Fruit fly (Drosophila melanogaster) whole organism, embryonic: ENCODE measurements around the gene djl.

ENCODE experiments used
- CG10147 ChIP-seq: fragments of 200-800 bp; sonication (Bioruptor generic); optimal IDR thresholded peaks from 2 replicates; lab custom pipeline; 2019; ENCODE audit warnings: missing biosample characterization, mild to moderate bottlenecking, missing genetic modification characterization, moderate library complexity
- CG10274 ChIP-seq: fragments of 200-800 bp; sonication (Bioruptor generic); optimal IDR thresholded peaks from 3 replicates; lab custom pipeline; 2017; ENCODE audit warnings: missing biosample characterization, mild to moderate bottlenecking, missing genetic modification characterization
- CG13287 ChIP-seq: fragments of 200-800 bp; sonication (Bioruptor generic); IDR thresholded peaks from 2 replicates; pipeline ENCODE4 v1.3.6; 2022; ENCODE audit warnings: missing biosample characterization, missing genetic modification characterization; ENCODE audit not compliant: partially characterized antibody
- CG13894 ChIP-seq: fragments of 200-800 bp; sonication (Bioruptor generic); optimal IDR thresholded peaks from 3 replicates; lab custom pipeline; 2018; ENCODE audit warnings: missing biosample characterization, mild to moderate bottlenecking, missing genetic modification characterization, moderate library complexity
- CG17328 ChIP-seq: fragments of 200-800 bp; sonication (Bioruptor generic); IDR thresholded peaks from 2 replicates; pipeline ENCODE4 v1.3.6; 2022; ENCODE audit warnings: missing biosample characterization, missing genetic modification characterization
- CG18764 ChIP-seq: fragments of 200-800 bp; sonication (Bioruptor generic); optimal IDR thresholded peaks from 3 replicates; lab custom pipeline; 2016; ENCODE audit warnings: missing biosample characterization, missing genetic modification characterization
- CG2678 ChIP-seq: fragments of 200-800 bp; sonication (Bioruptor generic); optimal IDR thresholded peaks from 3 replicates; lab custom pipeline; 2019; ENCODE audit warnings: missing biosample characterization, mild to moderate bottlenecking, missing genetic modification characterization, moderate library complexity
- CG3281 ChIP-seq: fragments of 200-800 bp; sonication (Bioruptor generic); optimal IDR thresholded peaks from 3 replicates; lab custom pipeline; 2017; ENCODE audit warnings: missing biosample characterization, mild to moderate bottlenecking, missing genetic modification characterization
- CG4404 ChIP-seq: fragments of 200-800 bp; sonication (Bioruptor generic); IDR thresholded peaks from 2 replicates; pipeline ENCODE4 v1.3.6; 2022; ENCODE audit warnings: missing biosample characterization, missing genetic modification characterization
- CG4617 ChIP-seq: fragments of 200-800 bp; sonication (Bioruptor generic); optimal IDR thresholded peaks from 3 replicates; lab custom pipeline; 2016; ENCODE audit warnings: missing biosample characterization, missing genetic modification characterization, borderline replicate concordance
- CG8089 ChIP-seq: fragments of 200-800 bp; sonication (Bioruptor generic); optimal IDR thresholded peaks from 3 replicates; lab custom pipeline; 2016; ENCODE audit warnings: missing biosample characterization, missing genetic modification characterization
- CG9932 ChIP-seq: fragments of 200-800 bp; sonication (Bioruptor generic); IDR thresholded peaks from 2 replicates; pipeline ENCODE4 v1.3.6; 2022; ENCODE audit warnings: missing biosample characterization, missing genetic modification characterization
- Camta ChIP-seq: fragments of 200-800 bp; sonication (Bioruptor generic); optimal IDR thresholded peaks from 2 replicates; lab custom pipeline; 2016; ENCODE audit warnings: missing biosample characterization, missing genetic modification characterization
- CkIIα-i1 ChIP-seq: fragments of 200-800 bp; sonication (Bioruptor generic); IDR thresholded peaks from 2 replicates; pipeline ENCODE4 v1.3.6; 2022; ENCODE audit warnings: missing biosample characterization, missing genetic modification characterization
- Dp ChIP-seq: fragments of 200-800 bp; sonication (Bioruptor generic); optimal IDR thresholded peaks from 2 replicates; lab custom pipeline; 2018; ENCODE audit warnings: missing biosample characterization, mild to moderate bottlenecking, missing genetic modification characterization, moderate library complexity
- Eip74EF ChIP-seq, 2 experiments: fragments of 200-800 bp in 1 of 2; fragments of >200 bp in 1 of 2; sonication (Bioruptor generic) in 1 of 2; optimal IDR thresholded peaks; 2 replicates each; lab custom pipeline; 2017 to 2019; ENCODE audit warnings: missing biosample characterization in 2 of 2, missing genetic modification characterization in 2 of 2, mild to moderate bottlenecking in 1 of 2, moderate library complexity in 1 of 2
- Hmx ChIP-seq: fragments of 200-800 bp; sonication (Bioruptor generic); optimal IDR thresholded peaks from 2 replicates; lab custom pipeline; 2016; ENCODE audit warnings: missing biosample characterization, missing genetic modification characterization
- Jarid2 ChIP-seq: fragments of 200-800 bp; sonication (Bioruptor generic); optimal IDR thresholded peaks from 3 replicates; lab custom pipeline; 2017; ENCODE audit warnings: mild to moderate bottlenecking, missing biosample characterization, missing genetic modification reagents, missing genetic modification characterization
- MTF-1 ChIP-seq: fragments of 200-800 bp; sonication (Bioruptor generic); optimal IDR thresholded peaks from 2 replicates; lab custom pipeline; 2018; ENCODE audit warnings: missing biosample characterization, mild to moderate bottlenecking, missing genetic modification characterization, borderline replicate concordance
- Nf-YA ChIP-seq: fragments of 200-800 bp; sonication (Bioruptor generic); IDR thresholded peaks from 2 replicates; pipeline ENCODE4 v1.3.6; 2022; ENCODE audit warnings: missing biosample characterization, missing genetic modification characterization
- Opbp ChIP-seq: fragments of 200-800 bp; sonication (Bioruptor generic); IDR thresholded peaks from 3 replicates; pipeline ENCODE4 v1.3.6; 2022; ENCODE audit warnings: missing biosample characterization, missing genetic modification characterization; ENCODE audit not compliant: partially characterized antibody
- Rfx ChIP-seq: fragments of 200-800 bp; sonication (Bioruptor generic); IDR thresholded peaks from 2 replicates; pipeline ENCODE4 v1.3.6; 2022; ENCODE audit warnings: missing biosample characterization, missing genetic modification characterization
- Six4 ChIP-seq: fragments of 200-800 bp; sonication (Bioruptor generic); optimal IDR thresholded peaks from 2 replicates; lab custom pipeline; 2016; ENCODE audit warnings: missing biosample characterization, missing genetic modification characterization
- ac ChIP-seq: fragments of 200-800 bp; sonication (Bioruptor generic); optimal IDR thresholded peaks from 3 replicates; lab custom pipeline; 2017; ENCODE audit warnings: missing biosample characterization, mild to moderate bottlenecking, missing genetic modification characterization
- bcd ChIP-seq: fragments of 200-800 bp; sonication (Bioruptor generic); optimal IDR thresholded peaks from 2 replicates; lab custom pipeline; 2017; ENCODE audit warnings: missing biosample characterization, mild to moderate bottlenecking, missing genetic modification characterization
- btn ChIP-seq: fragments of 200-800 bp; sonication (Bioruptor generic); optimal IDR thresholded peaks from 2 replicates; lab custom pipeline; 2016; ENCODE audit warnings: missing biosample characterization, missing genetic modification characterization
- cg ChIP-seq: fragments of 200-800 bp; sonication (Bioruptor generic); optimal IDR thresholded peaks from 3 replicates; lab custom pipeline; 2019; ENCODE audit warnings: missing biosample characterization, mild to moderate bottlenecking, missing genetic modification characterization, moderate library complexity
- chinmo ChIP-seq: fragments of 200-800 bp; sonication (Bioruptor generic); IDR thresholded peaks from 4 replicates; pipeline ENCODE4 v1.3.6; 2022; ENCODE audit warnings: missing biosample characterization, missing genetic modification characterization; ENCODE audit not compliant: partially characterized antibody
- dysf ChIP-seq: fragments of 200-800 bp; sonication (Bioruptor generic); IDR thresholded peaks from 3 replicates; pipeline ENCODE4 v1.3.6; 2022; ENCODE audit warnings: missing biosample characterization, missing genetic modification characterization
- emc ChIP-seq: fragments of 200-800 bp; sonication (Bioruptor generic); optimal IDR thresholded peaks from 2 replicates; lab custom pipeline; 2016; ENCODE audit warnings: missing biosample characterization, missing genetic modification characterization
- exex ChIP-seq: fragments of 200-800 bp; sonication (Bioruptor generic); optimal IDR thresholded peaks from 4 replicates; lab custom pipeline; 2018; ENCODE audit warnings: missing biosample characterization, mild to moderate bottlenecking, missing genetic modification characterization, moderate library complexity
- eyg ChIP-seq: fragments of 200-800 bp; sonication (Bioruptor generic); optimal IDR thresholded peaks from 3 replicates; lab custom pipeline; 2016; ENCODE audit warnings: missing biosample characterization, missing genetic modification characterization
- fru ChIP-seq: fragments of >200 bp; optimal IDR thresholded peaks from 2 replicates; lab custom pipeline; 2017
- ftz-f1 ChIP-seq: fragments of 200-800 bp; sonication (Bioruptor generic); optimal IDR thresholded peaks from 2 replicates; lab custom pipeline; 2016; ENCODE audit warnings: missing biosample characterization, missing genetic modification characterization
- ham ChIP-seq: fragments of 200-800 bp; sonication (Bioruptor generic); IDR thresholded peaks from 2 replicates; pipeline ENCODE4 v1.3.6; 2022; ENCODE audit warnings: missing biosample characterization, missing genetic modification characterization
- ind ChIP-seq: fragments of 200-800 bp; sonication (Bioruptor generic); optimal IDR thresholded peaks from 3 replicates; lab custom pipeline; 2016; ENCODE audit warnings: missing biosample characterization, missing genetic modification characterization
- jing ChIP-seq: fragments of 200-800 bp; sonication (Bioruptor generic); optimal IDR thresholded peaks from 2 replicates; lab custom pipeline; 2018; ENCODE audit warnings: missing biosample characterization, mild to moderate bottlenecking, missing genetic modification characterization
- knrl ChIP-seq: fragments of 200-800 bp; sonication (Bioruptor generic); IDR thresholded peaks from 3 replicates; pipeline ENCODE4 v1.3.6; 2022; ENCODE audit warnings: missing biosample characterization, missing genetic modification characterization; ENCODE audit not compliant: partially characterized antibody
- lab ChIP-seq: fragments of 200-800 bp; sonication (Bioruptor generic); optimal IDR thresholded peaks from 3 replicates; lab custom pipeline; 2017; ENCODE audit warnings: missing biosample characterization, missing genetic modification characterization, mild to moderate bottlenecking, moderate library complexity, missing genetic modification reagents
- lilli ChIP-seq: fragments of 200-800 bp; sonication (Bioruptor generic); optimal IDR thresholded peaks from 3 replicates; lab custom pipeline; 2016; ENCODE audit warnings: missing biosample characterization, missing genetic modification characterization
- nom ChIP-seq: fragments of 200-800 bp; sonication (Bioruptor generic); optimal IDR thresholded peaks from 2 replicates; lab custom pipeline; 2017; ENCODE audit warnings: missing biosample characterization, missing genetic modification characterization, mild to moderate bottlenecking, moderate library complexity, missing genetic modification reagents
- prd ChIP-seq, 3 experiments: fragments of >200 bp in 2 of 3; fragments of 200-800 bp in 1 of 3; sonication (Bioruptor generic) in 1 of 3; optimal IDR thresholded peaks in 2 of 3; IDR thresholded peaks in 1 of 3; 2 replicates in 2 of 3; 3 replicates in 1 of 3; pipeline versions ENCODE4 v1.3.6 to Lab custom; 2017 to 2022; ENCODE audit warnings: missing biosample characterization in 1 of 3, missing genetic modification characterization in 1 of 3
- row ChIP-seq: fragments of 200-800 bp; sonication (Bioruptor generic); IDR thresholded peaks from 3 replicates; pipeline ENCODE4 v1.3.6; 2022; ENCODE audit warnings: missing biosample characterization, missing genetic modification characterization
- scrt ChIP-seq: fragments of 200-800 bp; sonication (Bioruptor generic); optimal IDR thresholded peaks from 2 replicates; lab custom pipeline; 2018; ENCODE audit warnings: missing biosample characterization, mild to moderate bottlenecking, missing genetic modification characterization, moderate library complexity

djl gene

dm6 chr3R:7085455-7085854 is 24.9 kb downstream of the djl start (continued):
- TF ChIP-seq Nf-YA (GFP tag; lab: Robert Waterston, UW), result no peak
- no peak for TF ChIP-seq Camta (GFP tag; lab: Kevin White, UChicago)
- peak; percentile 34 for TF ChIP-seq nom
- TF ChIP-seq row (GFP tag; lab: Robert Waterston, UW), result 0 out of 3 replicates have a peak, but pooled peaks have one; percentile 27
- TF ChIP-seq Dp (GFP tag; lab: Kevin White, UChicago), result peak; percentile 78
- TF ChIP-seq cg, result peak; percentile 84
- TF ChIP-seq Opbp (GFP tag; lab: Robert Waterston, UW), result 0 out of 3 replicates have a peak, but pooled peaks have one; percentile 3
- TF ChIP-seq MTF-1 (GFP tag; lab: Kevin White, UChicago), result no peak
- 0 out of 2 replicates have a peak, but pooled peaks have one; percentile 33 for TF ChIP-seq Rfx

- TF ChIP-seq lab (GFP tag; lab: Kevin White, UChicago) (no peak), Hmx (GFP tag; lab: Kevin White, UChicago) (peak; percentile 1)
Measured at dm6 chr3R:7085983-7086376, 25.4 kb downstream of the djl start, which contains the start of gene Tailor. Gene Tailor (minus strand): TSS chr3R:7086083.

dm6 chr3R:7086377-7087200 is 26.0 kb downstream of the djl start, which contains the start of gene alphaTub84B:
Gene alphaTub84B (plus strand): TSS chr3R:7086599.
- TF ChIP-seq CG10147 (GFP tag; lab: Kevin White, UChicago) (peak; percentile 61), ftz-f1 (GFP tag; lab: Kevin White, UChicago) (peak; percentile 75), lilli (GFP tag; lab: Kevin White, UChicago) (peak; percentile 95), exex (tag; lab: Kevin White, UChicago) (no peak), eyg (GFP tag; lab: Kevin White, UChicago) (peak; percentile 80), CG13287 (GFP tag; lab: Robert Waterston, UW) (peak; percentile 60), Jarid2 (peak; percentile 89), CG8089 (GFP tag; lab: Kevin White, UChicago) (peak; percentile 72), jing (GFP tag; lab: Kevin White, UChicago) (no peak), CG17328 (GFP tag; lab: Robert Waterston, UW) (peak; percentile 67), prd (optimal IDR thresholded peaks at IDR 0.05; lab: Kevin White, UChicago) (no peak), prd (GFP tag; IDR thresholded peaks at IDR 0.05; lab: Robert Waterston, UW) (peak; percentile 23; the same call in 1 of the 3 replicates), ind (GFP tag; lab: Kevin White, UChicago) (peak; percentile 18), knrl (GFP tag; lab: Robert Waterston, UW) (peak; percentile 35; the same call in 1 of the 3 replicates), btn (GFP tag; lab: Kevin White, UChicago) (peak; percentile 67), Eip74EF (GFP tag; optimal IDR thresholded peaks at IDR 0.05; lab: Kevin White, UChicago) (peak in 1 of 2 experiments; percentile 42), fru (lab: Kevin White, UChicago) (no peak), CG18764 (GFP tag; lab: Kevin White, UChicago) (peak; percentile 10), bcd (peak; percentile 42), Dp (GFP tag; lab: Kevin White, UChicago) (peak; percentile 35), CG3281 (GFP tag; lab: Kevin White, UChicago) (peak; percentile 63), CG4404 (GFP tag; lab: Robert Waterston, UW) (no peak), dysf (0 out of 3 replicates have a peak, but pooled peaks have one; percentile 22), CkIIα-i1 (GFP tag; lab: Robert Waterston, UW) (no peak), ac (GFP tag; lab: Kevin White, UChicago) (peak; percentile 72), CG13894 (tag; lab: Kevin White, UChicago) (peak; percentile 84), CG10274 (GFP tag; lab: Kevin White, UChicago) (peak; percentile 5), scrt (GFP tag; lab: Kevin White, UChicago) (peak; percentile 76), CG9932 (GFP tag; lab: Robert Waterston, UW) (peak; percentile 58), CG2678 (peak; percentile 64), ham (GFP tag; lab: Robert Waterston, UW) (no peak), Six4 (peak; percentile 6), chinmo (GFP tag; lab: Robert Waterston, UW) (peak; percentile 80; the same call in 2 of the 4 replicates), CG4617 (GFP tag; lab: Kevin White, UChicago) (no peak), emc (GFP tag; lab: Kevin White, UChicago) (peak; percentile 48)
